Worm (Caenorhabditis elegans) whole organism, midembryonic: ENCODE data around the gene Y71H2B.8.

Source experiments
- klf-2 ChIP-seq: fragments of 200-800 bp; sonication (Bioruptor generic); conservative IDR thresholded peaks from 2 replicates; pipeline ENCODE4 v1.3.6; 2022; ENCODE audit warnings: missing genetic modification reagents, missing genetic modification characterization, missing compliant biosample characterization
- ref-1 ChIP-seq: fragments of 200-800 bp; sonication (Bioruptor generic); conservative IDR thresholded peaks from 2 replicates; pipeline ENCODE4 v1.3.6; 2022; ENCODE audit warnings: missing genetic modification reagents, missing genetic modification characterization, missing compliant biosample characterization

ce11 chrIII:2551981-2552380 lies 27.1 kb upstream of the Y71H2B.8 start:
- no peak for TF ChIP-seq klf-2
- no peak for TF ChIP-seq ref-1 (GFP tag; lab: Robert Waterston, UW)
